Fruit fly (Drosophila melanogaster): ENCODE results near the gene Cpr97Ea.
A peak's percentile ranks its signal among the peaks of the same experiment; 100 is the strongest.

Gene Cpr97Ea

dm6 chr3R:27124588-27124987 lies 37.0 kb upstream of the Cpr97Ea start, which contains the start of gene CG6059:
CG6059 (minus strand) TSS chr3R:27124688.
- TF ChIP-seq foxo (GFP tag; optimal IDR thresholded peaks at IDR 0.05), result no peak

- no peak for TF ChIP-seq h (GFP tag; optimal IDR thresholded peaks at IDR 0.05)
- no peak for TF ChIP-seq CG9705 (GFP tag; optimal IDR thresholded peaks at IDR 0.05)
- TF ChIP-seq Vsx2 (GFP tag; optimal IDR thresholded peaks at IDR 0.05; ENCODE audit: partially characterized antibody), result no peak
- TF ChIP-seq psq (GFP tag; optimal IDR thresholded peaks at IDR 0.05), result no peak
- TF ChIP-seq OdsH (GFP tag; optimal IDR thresholded peaks at IDR 0.05), result no peak
- no peak for TF ChIP-seq Abd-B (GFP tag; optimal IDR thresholded peaks at IDR 0.05)
- no peak for TF ChIP-seq sv (GFP tag; optimal IDR thresholded peaks at IDR 0.05)
- no peak for TF ChIP-seq Dfd (GFP tag; optimal IDR thresholded peaks at IDR 0.05)
- TF ChIP-seq usp (GFP tag; optimal IDR thresholded peaks at IDR 0.05), result no peak
- TF ChIP-seq ey (GFP tag; optimal IDR thresholded peaks at IDR 0.05), result no peak
- TF ChIP-seq Hr83 (GFP tag; optimal IDR thresholded peaks at IDR 0.05; ENCODE audit: poor library complexity, severe bottlenecking), result no peak
- TF ChIP-seq N (GFP tag; optimal IDR thresholded peaks at IDR 0.05), result no peak
These were observed 30.8 kb upstream of the Cpr97Ea start, which contains the start of gene CG5882 for dm6 chr3R:27118346-27118745. CG5882 (plus strand) TSS chr3R:27118646.

DNA sequence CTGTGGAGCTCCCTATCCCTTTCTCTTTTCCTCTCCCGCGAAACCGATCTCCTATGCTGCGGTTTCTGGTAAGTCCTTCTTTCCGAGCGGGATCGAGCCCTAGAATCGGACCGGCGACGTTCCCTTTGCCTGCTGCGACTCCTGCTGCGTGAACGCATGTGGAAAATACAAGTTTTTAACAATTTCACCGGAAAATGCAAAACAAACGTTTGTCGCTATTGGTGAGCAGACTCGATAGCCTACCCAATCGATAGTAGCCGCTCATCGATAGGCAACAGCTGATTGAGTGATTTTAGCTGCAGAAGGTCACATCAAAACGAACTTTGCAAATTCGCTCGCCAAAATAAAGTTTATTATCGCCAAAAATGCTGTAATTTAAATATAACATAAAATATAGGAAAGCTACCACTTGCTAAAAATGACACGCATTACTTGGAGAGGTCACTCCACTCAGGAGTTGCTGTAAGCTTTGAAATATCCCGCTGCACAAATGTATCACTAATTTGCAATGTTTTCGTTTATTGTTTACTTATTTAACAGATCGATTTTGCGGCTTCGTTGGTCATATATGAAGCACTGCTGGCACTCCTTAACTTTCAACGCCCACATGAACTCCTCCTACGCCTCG lies 29.0 kb upstream of the Cpr97Ea start, which contains the start of the genes CG6066 and CG5880:
TSS of gene CG6066 (minus strand) at position 243 of the 628 bp plus-strand sequence.
TSS of gene CG5880 (plus strand) at position 281 of the 628 bp plus-strand sequence.
- TF ChIP-seq Hr83 (GFP tag; optimal IDR thresholded peaks at IDR 0.05; ENCODE audit: poor library complexity, severe bottlenecking) (no peak), jim (GFP tag; optimal IDR thresholded peaks at IDR 0.05) (no peak), sv (GFP tag; optimal IDR thresholded peaks at IDR 0.05) (no peak), foxo (GFP tag; optimal IDR thresholded peaks at IDR 0.05) (no peak), Jra (GFP tag; optimal IDR thresholded peaks at IDR 0.05) (no peak), Rel (GFP tag; optimal IDR thresholded peaks at IDR 0.05) (no peak), Rel (tag; optimal IDR thresholded peaks at IDR 0.05) (no peak), ey (GFP tag; optimal IDR thresholded peaks at IDR 0.05) (no peak), Myc (optimal IDR thresholded peaks at IDR 0.05) (no peak), Hnf4 (GFP tag; optimal IDR thresholded peaks at IDR 0.05) (no peak), h (GFP tag; optimal IDR thresholded peaks at IDR 0.05) (no peak), Vsx2 (GFP tag; optimal IDR thresholded peaks at IDR 0.05; ENCODE audit: partially characterized antibody) (no peak), dl (GFP tag; optimal IDR thresholded peaks at IDR 0.05; ENCODE audit: insufficient read depth in 1 of 2, partially characterized antibody in 2 of 2) (no peak), brk (GFP tag; optimal IDR thresholded peaks at IDR 0.05) (no peak), GATAd (GFP tag; optimal IDR thresholded peaks at IDR 0.05) (no peak), psq (GFP tag; optimal IDR thresholded peaks at IDR 0.05) (no peak), Dfd (GFP tag; optimal IDR thresholded peaks at IDR 0.05) (no peak), N (GFP tag; optimal IDR thresholded peaks at IDR 0.05) (no peak), Dif (GFP tag; optimal IDR thresholded peaks at IDR 0.05; ENCODE audit: partially characterized antibody) (no peak)

DNA sequence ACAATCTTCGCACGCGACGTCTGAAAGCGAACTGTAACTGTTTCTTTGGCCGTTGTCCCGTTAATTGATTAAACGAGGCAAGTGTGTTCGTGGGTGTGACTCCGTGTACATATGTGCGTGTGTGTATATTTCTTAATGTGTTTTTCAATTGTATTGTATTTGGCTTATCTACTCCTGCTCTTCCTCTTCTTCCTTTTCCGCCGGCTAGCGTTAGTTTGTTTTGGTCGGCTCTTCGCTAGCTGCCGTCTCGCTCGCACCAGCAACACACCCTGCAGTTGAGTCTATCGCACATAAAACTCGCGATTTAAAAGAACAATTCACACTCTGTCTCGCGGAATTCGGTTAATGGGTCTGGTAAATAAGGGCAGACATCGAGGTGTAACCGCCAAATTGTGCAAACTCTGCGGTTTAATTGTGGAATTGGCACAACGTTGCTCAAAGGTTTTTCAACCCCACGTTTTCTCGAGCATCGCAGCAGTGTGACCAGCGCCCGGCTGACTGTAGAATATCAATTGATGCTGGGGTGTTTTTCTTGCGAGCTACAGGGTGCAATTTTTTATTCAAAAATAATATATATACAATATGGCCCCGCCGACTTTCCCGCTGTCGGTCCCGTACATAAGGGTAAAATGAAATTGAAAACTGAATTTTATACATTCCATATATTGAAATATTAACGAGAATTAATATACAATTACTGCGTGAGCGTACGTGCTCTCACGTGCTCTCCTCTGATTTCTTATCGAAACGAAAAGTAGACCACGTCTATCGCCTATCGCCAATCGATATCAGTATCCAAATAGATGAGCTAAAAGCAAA lies 24.4 kb upstream of the Cpr97Ea start, which contains the start of the genes gb and CG5815:
TSS of gene gb (minus strand) at position 487 of the 819 bp plus-strand sequence.
TSS of gene CG5815 (plus strand) at position 783 of the 819 bp plus-strand sequence.
- TF ChIP-seq h (GFP tag; optimal IDR thresholded peaks at IDR 0.05), result peak; percentile 92
- peak; percentile 93 for TF ChIP-seq HLH106 (tag; optimal IDR thresholded peaks at IDR 0.05)
- peak; percentile 87 for TF ChIP-seq fru (GFP tag; optimal IDR thresholded peaks at IDR 0.05)
- peak; percentile 76 for TF ChIP-seq Rel (GFP tag; optimal IDR thresholded peaks at IDR 0.05)
- TF ChIP-seq Rel (tag; optimal IDR thresholded peaks at IDR 0.05), result peak; percentile 67
- TF ChIP-seq Dfd (GFP tag; optimal IDR thresholded peaks at IDR 0.05), result no peak
- TF ChIP-seq foxo (GFP tag; optimal IDR thresholded peaks at IDR 0.05), result peak; percentile 35 to 92
- no peak for TF ChIP-seq CrebA (GFP tag; optimal IDR thresholded peaks at IDR 0.05; ENCODE audit: borderline replicate concordance)
- peak; percentile 91 for TF ChIP-seq Hr83 (GFP tag; optimal IDR thresholded peaks at IDR 0.05; ENCODE audit: poor library complexity, severe bottlenecking)
- TF ChIP-seq usp (GFP tag; optimal IDR thresholded peaks at IDR 0.05), result no peak
- no peak for TF ChIP-seq sage (GFP tag; optimal IDR thresholded peaks at IDR 0.05)
- TF ChIP-seq Hnf4 (GFP tag; optimal IDR thresholded peaks at IDR 0.05), result no peak
- peak; percentile 81 for TF ChIP-seq dmrt93B (GFP tag; optimal IDR thresholded peaks at IDR 0.05)
- no peak for TF ChIP-seq Jra (GFP tag; optimal IDR thresholded peaks at IDR 0.05)
- TF ChIP-seq Sp1 (GFP tag; optimal IDR thresholded peaks at IDR 0.05), result peak; percentile 88
- peak; percentile 66 for TF ChIP-seq CG32264 (GFP tag; optimal IDR thresholded peaks at IDR 0.05)
- no peak for TF ChIP-seq Hr78 (GFP tag; optimal IDR thresholded peaks at IDR 0.05)
- TF ChIP-seq N (GFP tag; optimal IDR thresholded peaks at IDR 0.05), result no peak
- TF ChIP-seq brk (GFP tag; optimal IDR thresholded peaks at IDR 0.05), result no peak
- TF ChIP-seq CG9705 (GFP tag; optimal IDR thresholded peaks at IDR 0.05), result peak; percentile 84
- TF ChIP-seq br (GFP tag; optimal IDR thresholded peaks at IDR 0.05), result peak; percentile 90
- peak; percentile 92 for TF ChIP-seq rgr (GFP tag; optimal IDR thresholded peaks at IDR 0.05)
- no peak for TF ChIP-seq tai (GFP tag; optimal IDR thresholded peaks at IDR 0.05)
- TF ChIP-seq dl (GFP tag; optimal IDR thresholded peaks at IDR 0.05; ENCODE audit: insufficient read depth in 1 of 2, partially characterized antibody in 2 of 2), result no peak
- no peak for TF ChIP-seq woc (GFP tag; optimal IDR thresholded peaks at IDR 0.05)
- no peak for TF ChIP-seq dsf (GFP tag; optimal IDR thresholded peaks at IDR 0.05; ENCODE audit: borderline replicate concordance)
- TF ChIP-seq jim (GFP tag; optimal IDR thresholded peaks at IDR 0.05), result no peak
- peak; percentile 7 for TF ChIP-seq GATAd (GFP tag; optimal IDR thresholded peaks at IDR 0.05)
- TF ChIP-seq Dif (GFP tag; optimal IDR thresholded peaks at IDR 0.05; ENCODE audit: partially characterized antibody), result no peak
- TF ChIP-seq Myc (optimal IDR thresholded peaks at IDR 0.05), result no peak
- TF ChIP-seq psq (GFP tag; optimal IDR thresholded peaks at IDR 0.05), result peak; percentile 98
- peak; percentile 87 for TF ChIP-seq ey (GFP tag; optimal IDR thresholded peaks at IDR 0.05)
- no peak for TF ChIP-seq Abd-B (GFP tag; optimal IDR thresholded peaks at IDR 0.05)
- TF ChIP-seq Vsx2 (GFP tag; optimal IDR thresholded peaks at IDR 0.05; ENCODE audit: partially characterized antibody), result no peak

All from whole organism, wandering third instar larva.